Worm (Caenorhabditis elegans) whole organism, late embryonic: ENCODE results near the gene srr-6.

Experiments
- C08G9.2 ChIP-seq: sonication (generic microtip); optimal IDR thresholded peaks from 2 replicates; lab custom pipeline; 2016; ENCODE audit warnings: mild to moderate bottlenecking, missing genetic modification characterization, moderate library complexity, missing compliant biosample characterization
- C38D4.7 ChIP-seq: fragments of 200-800 bp; sonication (Bioruptor generic); optimal IDR thresholded peaks from 2 replicates; lab custom pipeline; 2018; ENCODE audit warnings: mild to moderate bottlenecking, missing genetic modification characterization, moderate library complexity, missing compliant biosample characterization
- F13H6.1 ChIP-seq: sonication (generic microtip); optimal IDR thresholded peaks from 2 replicates; lab custom pipeline; 2016; ENCODE audit warnings: missing genetic modification characterization, missing compliant biosample characterization
- K02D7.2 ChIP-seq: sonication (generic microtip); optimal IDR thresholded peaks from 2 replicates; lab custom pipeline; 2017; ENCODE audit warnings: mild to moderate bottlenecking, missing genetic modification characterization, missing compliant biosample characterization
- K09A11.1 ChIP-seq: sonication (generic microtip); optimal IDR thresholded peaks from 2 replicates; lab custom pipeline; 2017; ENCODE audit warnings: antibody characterized with exemption, mild to moderate bottlenecking, missing genetic modification characterization, missing compliant biosample characterization; ENCODE audit not compliant: insufficient read depth
- Y22D7AL.16 ChIP-seq: sonication (generic microtip); optimal IDR thresholded peaks from 2 replicates; lab custom pipeline; 2016; ENCODE audit warnings: missing genetic modification characterization, missing compliant biosample characterization
- ahr-1 ChIP-seq: sonication (generic microtip); optimal IDR thresholded peaks from 2 replicates; lab custom pipeline; 2016; ENCODE audit warnings: missing genetic modification characterization, missing compliant biosample characterization
- ceh-14 ChIP-seq: sonication (generic microtip); optimal IDR thresholded peaks from 2 replicates; lab custom pipeline; 2016; ENCODE audit warnings: missing genotype, missing genetic modification characterization, missing compliant biosample characterization
- ceh-18 ChIP-seq: sonication (generic microtip); optimal IDR thresholded peaks from 2 replicates; lab custom pipeline; 2016; ENCODE audit warnings: missing genetic modification characterization, missing compliant biosample characterization
- ceh-19 ChIP-seq: fragments of 200-800 bp; sonication (Bioruptor generic); optimal IDR thresholded peaks from 2 replicates; lab custom pipeline; 2018; ENCODE audit warnings: mild to moderate bottlenecking, missing genetic modification characterization, missing compliant biosample characterization
- ceh-2 ChIP-seq: sonication (generic microtip); optimal IDR thresholded peaks from 2 replicates; lab custom pipeline; 2016; ENCODE audit warnings: missing genotype, missing genetic modification characterization, missing compliant biosample characterization
- ceh-22 ChIP-seq: sonication (generic microtip); optimal IDR thresholded peaks from 2 replicates; lab custom pipeline; 2017; ENCODE audit warnings: missing biosample characterization, missing genetic modification characterization
- ceh-30 ChIP-seq: fragments of 150-350 bp; optimal IDR thresholded peaks from 2 replicates; lab custom pipeline; 2014; ENCODE audit warnings: missing biosample characterization, missing genetic modification characterization
- ceh-31 ChIP-seq: sonication (generic microtip); optimal IDR thresholded peaks from 2 replicates; lab custom pipeline; 2016; ENCODE audit warnings: missing genetic modification characterization, missing compliant biosample characterization
- ceh-34 ChIP-seq: sonication (generic microtip); optimal IDR thresholded peaks from 2 replicates; lab custom pipeline; 2016; ENCODE audit warnings: mild to moderate bottlenecking, missing genetic modification characterization, missing compliant biosample characterization
- ceh-48 ChIP-seq: sonication (generic microtip); optimal IDR thresholded peaks from 2 replicates; lab custom pipeline; 2016; ENCODE audit warnings: missing genetic modification characterization, inconsistent platforms, missing compliant biosample characterization
- ceh-6 ChIP-seq: fragments of 200-800 bp; sonication (Bioruptor generic); optimal IDR thresholded peaks from 2 replicates; lab custom pipeline; 2018; ENCODE audit warnings: mild to moderate bottlenecking, missing genetic modification characterization, missing compliant biosample characterization
- ceh-9 ChIP-seq: sonication (generic microtip); optimal IDR thresholded peaks from 2 replicates; lab custom pipeline; 2016; ENCODE audit warnings: mild to moderate bottlenecking, missing genetic modification characterization, inconsistent platforms, missing compliant biosample characterization
- che-1 ChIP-seq: sonication (generic microtip); optimal IDR thresholded peaks from 2 replicates; lab custom pipeline; 2016; ENCODE audit warnings: mild to moderate bottlenecking, missing genetic modification characterization, missing compliant biosample characterization
- dve-1 ChIP-seq: sonication (generic microtip); optimal IDR thresholded peaks from 2 replicates; lab custom pipeline; 2017; ENCODE audit warnings: antibody characterized with exemption, mild to moderate bottlenecking, missing genetic modification characterization, missing compliant biosample characterization
- elt-4 ChIP-seq: sonication (generic microtip); optimal IDR thresholded peaks from 2 replicates; lab custom pipeline; 2016; ENCODE audit warnings: missing genetic modification characterization, missing compliant biosample characterization
- ets-4 ChIP-seq: sonication (generic microtip); optimal IDR thresholded peaks from 2 replicates; lab custom pipeline; 2016; ENCODE audit warnings: missing genetic modification characterization, missing compliant biosample characterization
- fax-1 ChIP-seq: sonication (generic microtip); optimal IDR thresholded peaks from 2 replicates; lab custom pipeline; 2016; ENCODE audit warnings: missing genotype, missing genetic modification characterization, missing compliant biosample characterization
- fkh-10 ChIP-seq: fragments of 150-350 bp; optimal IDR thresholded peaks from 2 replicates; lab custom pipeline; 2014; ENCODE audit warnings: missing biosample characterization, missing genetic modification reagents, missing genetic modification characterization
- fkh-6 ChIP-seq: sonication (generic microtip); optimal IDR thresholded peaks from 2 replicates; lab custom pipeline; 2016; ENCODE audit warnings: missing genetic modification characterization, missing compliant biosample characterization
- gmeb-2 ChIP-seq: sonication (generic microtip); optimal IDR thresholded peaks from 2 replicates; lab custom pipeline; 2016; ENCODE audit warnings: missing genetic modification characterization, inconsistent platforms, missing compliant biosample characterization
- hlh-15 ChIP-seq: sonication (generic microtip); optimal IDR thresholded peaks from 2 replicates; lab custom pipeline; 2016; ENCODE audit warnings: missing genetic modification characterization, missing compliant biosample characterization
- hlh-6 ChIP-seq: sonication (generic microtip); optimal IDR thresholded peaks from 2 replicates; lab custom pipeline; 2016; ENCODE audit warnings: missing genotype, missing genetic modification characterization, missing compliant biosample characterization
- hlh-8 ChIP-seq: sonication (generic microtip); optimal IDR thresholded peaks from 2 replicates; lab custom pipeline; 2016; ENCODE audit warnings: missing genotype, missing genetic modification characterization, missing compliant biosample characterization
- lin-11 ChIP-seq: fragments of 200-800 bp; sonication (Bioruptor generic); optimal IDR thresholded peaks from 2 replicates; lab custom pipeline; 2018; ENCODE audit warnings: mild to moderate bottlenecking, missing genetic modification characterization, missing compliant biosample characterization
- madf-2 ChIP-seq: sonication (generic microtip); optimal IDR thresholded peaks from 2 replicates; lab custom pipeline; 2017; ENCODE audit warnings: missing genetic modification characterization, missing compliant biosample characterization
- mec-3 ChIP-seq: sonication (generic microtip); optimal IDR thresholded peaks from 2 replicates; lab custom pipeline; 2016; ENCODE audit warnings: borderline replicate concordance, missing genetic modification characterization, missing compliant biosample characterization
- nfya-1 ChIP-seq: sonication (generic microtip); optimal IDR thresholded peaks from 2 replicates; lab custom pipeline; 2017; ENCODE audit warnings: missing genetic modification characterization, mild to moderate bottlenecking, missing compliant biosample characterization, antibody characterized with exemption, moderate library complexity
- nhr-11 ChIP-seq: fragments of 150-350 bp; optimal IDR thresholded peaks from 2 replicates; lab custom pipeline; 2014; ENCODE audit warnings: missing biosample characterization, missing genetic modification characterization
- odd-2 ChIP-seq: sonication (generic microtip); optimal IDR thresholded peaks from 2 replicates; lab custom pipeline; 2017; ENCODE audit warnings: antibody characterized with exemption, mild to moderate bottlenecking, missing genetic modification characterization, missing compliant biosample characterization
- pag-3 ChIP-seq: sonication (generic microtip); optimal IDR thresholded peaks from 2 replicates; lab custom pipeline; 2016; ENCODE audit warnings: missing compliant biosample characterization, missing genetic modification characterization, borderline replicate concordance
- pat-9 ChIP-seq: fragments of 200-800 bp; sonication (Bioruptor generic); optimal IDR thresholded peaks from 2 replicates; lab custom pipeline; 2018; ENCODE audit warnings: mild to moderate bottlenecking, missing genetic modification characterization, moderate library complexity, missing compliant biosample characterization
- pax-1 ChIP-seq: fragments of 150-350 bp; optimal IDR thresholded peaks from 2 replicates; lab custom pipeline; 2014; ENCODE audit warnings: missing biosample characterization, missing genetic modification characterization
- pha-2 ChIP-seq: sonication (generic microtip); optimal IDR thresholded peaks from 2 replicates; lab custom pipeline; 2017; ENCODE audit warnings: mild to moderate bottlenecking, missing genetic modification characterization, missing compliant biosample characterization
- pha-4 ChIP-seq: fragments of 150-350 bp; optimal IDR thresholded peaks from 2 replicates; lab custom pipeline; 2018; ENCODE audit warnings: missing biosample characterization, missing genetic modification reagents, missing genetic modification characterization
- pqm-1 ChIP-seq: sonication (generic microtip); optimal IDR thresholded peaks from 2 replicates; lab custom pipeline; 2016; ENCODE audit warnings: missing genetic modification characterization, missing compliant biosample characterization
- pros-1 ChIP-seq: fragments of 150-350 bp; optimal IDR thresholded peaks from 2 replicates; lab custom pipeline; 2014; ENCODE audit warnings: missing biosample characterization, missing genetic modification reagents, missing genetic modification characterization
- ref-2 ChIP-seq: sonication (generic microtip); optimal IDR thresholded peaks from 2 replicates; lab custom pipeline; 2016; ENCODE audit warnings: missing genetic modification characterization, missing compliant biosample characterization
- rnt-1 ChIP-seq: sonication (generic microtip); optimal IDR thresholded peaks from 2 replicates; lab custom pipeline; 2016; ENCODE audit warnings: missing genetic modification characterization, missing compliant biosample characterization
- sdc-2 ChIP-seq: sonication (generic microtip); optimal IDR thresholded peaks from 2 replicates; lab custom pipeline; 2016; ENCODE audit warnings: missing genotype, missing genetic modification characterization, missing compliant biosample characterization
- tbx-2 ChIP-seq: sonication (generic microtip); optimal IDR thresholded peaks from 2 replicates; lab custom pipeline; 2016; ENCODE audit warnings: missing genetic modification characterization, missing compliant biosample characterization
- tbx-7 ChIP-seq: sonication (generic microtip); optimal IDR thresholded peaks from 2 replicates; lab custom pipeline; 2016; ENCODE audit warnings: missing genotype, missing genetic modification characterization, missing compliant biosample characterization
- ttx-3 ChIP-seq: sonication (generic microtip); optimal IDR thresholded peaks from 2 replicates; lab custom pipeline; 2016; ENCODE audit warnings: missing genetic modification reagents, missing genetic modification characterization, missing compliant biosample characterization
- unc-3 ChIP-seq, 2 experiments: fragments of 200-800 bp in 1 of 2; sonication (Bioruptor generic) in 1 of 2; sonication (generic microtip) in 1 of 2; conservative IDR thresholded peaks in 1 of 2; optimal IDR thresholded peaks in 1 of 2; 2 replicates each; pipeline versions ENCODE4 v1.3.6 to Lab custom; 2016 to 2022; ENCODE audit warnings: missing compliant biosample characterization in 2 of 2, missing genetic modification characterization in 2 of 2, missing genetic modification reagents in 1 of 2
- unc-42 ChIP-seq: sonication (generic microtip); optimal IDR thresholded peaks from 2 replicates; lab custom pipeline; 2016; ENCODE audit warnings: missing genotype, missing genetic modification characterization, missing compliant biosample characterization
- unc-55 ChIP-seq: sonication (generic microtip); optimal IDR thresholded peaks from 2 replicates; lab custom pipeline; 2017; ENCODE audit warnings: missing biosample characterization, missing genetic modification reagents, missing genetic modification characterization
- unc-86 ChIP-seq: sonication (generic microtip); optimal IDR thresholded peaks from 2 replicates; lab custom pipeline; 2016; ENCODE audit warnings: missing genetic modification characterization, missing compliant biosample characterization
- ztf-16 ChIP-seq: sonication (generic microtip); optimal IDR thresholded peaks from 2 replicates; lab custom pipeline; 2017; ENCODE audit warnings: missing genetic modification characterization, missing compliant biosample characterization

The srr-6 gene

DNA sequence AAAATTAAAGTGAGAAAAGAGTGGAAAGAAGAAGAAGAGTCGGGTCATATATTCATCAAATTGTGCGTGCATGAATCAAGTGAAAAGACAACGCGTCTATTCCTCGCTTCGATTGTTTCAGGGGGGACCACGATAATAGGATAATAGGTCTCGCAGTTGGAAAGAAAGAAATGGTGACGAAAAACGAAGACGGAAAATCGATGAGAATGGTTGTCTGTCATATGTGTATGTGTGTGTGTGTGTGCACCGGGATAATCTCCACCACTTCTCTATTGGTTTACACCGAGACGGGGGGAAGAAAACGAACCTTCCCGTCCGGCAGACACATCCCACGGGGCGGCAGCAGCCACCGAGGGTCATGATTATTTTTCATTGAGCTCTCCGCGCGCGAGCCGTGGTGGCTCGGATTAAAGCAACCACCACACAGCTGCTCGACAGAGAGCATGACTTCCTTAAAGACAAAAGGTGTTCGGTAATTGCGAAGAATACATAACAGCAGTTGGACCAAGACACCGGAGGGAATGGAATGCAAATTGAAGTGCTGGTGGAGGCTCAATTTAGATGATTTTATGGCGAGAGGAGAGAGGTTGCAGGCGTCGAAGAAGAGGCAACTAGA, 48.5 kb upstream of the srr-6 start:
- TF ChIP-seq ets-4 (tag; lab: Kevin White, UChicago) (no peak), lin-11 (tag; lab: Kevin White, UChicago) (no peak), pag-3 (no peak), pqm-1 (tag; lab: Kevin White, UChicago) (no peak), unc-3 (GFP tag; conservative IDR thresholded peaks at IDR 0.05; lab: Robert Waterston, UW) (no peak), unc-3 (tag; optimal IDR thresholded peaks at IDR 0.05; lab: Kevin White, UChicago) (peak; percentile 20), pros-1 (tag; lab: Kevin White, UChicago) (no peak), ceh-22 (tag; lab: Kevin White, UChicago) (no peak), ceh-14 (tag; lab: Kevin White, UChicago) (no peak), C38D4.7 (GFP tag; lab: Kevin White, UChicago) (no peak), ceh-2 (tag; lab: Kevin White, UChicago) (peak; percentile 51), ceh-18 (tag; lab: Kevin White, UChicago) (peak; percentile 39), K02D7.2 (tag; lab: Kevin White, UChicago) (no peak), F13H6.1 (tag; lab: Kevin White, UChicago) (no peak), ref-2 (tag; lab: Kevin White, UChicago) (peak; percentile 64), madf-2 (tag; lab: Kevin White, UChicago) (no peak), nfya-1 (tag; lab: Kevin White, UChicago) (peak; percentile 65), tbx-2 (peak; percentile 45), ceh-48 (tag; lab: Kevin White, UChicago) (peak; percentile 51), unc-55 (GFP tag; lab: Kevin White, UChicago) (peak; percentile 81), tbx-7 (tag; lab: Kevin White, UChicago) (no peak), sdc-2 (tag; lab: Kevin White, UChicago) (no peak), ceh-9 (tag; lab: Kevin White, UChicago) (no peak), ceh-6 (no peak), ceh-30 (tag; lab: Kevin White, UChicago) (no peak), gmeb-2 (tag; lab: Kevin White, UChicago) (no peak), nhr-11 (no peak), pha-4 (tag; lab: Kevin White, UChicago) (no peak), ceh-34 (tag; lab: Kevin White, UChicago) (peak; percentile 71), elt-4 (no peak), pat-9 (tag; lab: Kevin White, UChicago) (peak; percentile 21), Y22D7AL.16 (tag; lab: Kevin White, UChicago) (no peak), ztf-16 (tag; lab: Kevin White, UChicago) (no peak), K09A11.1 (tag; lab: Kevin White, UChicago) (no peak), hlh-8 (tag; lab: Kevin White, UChicago) (no peak), pha-2 (tag; lab: Kevin White, UChicago) (peak; percentile 13), hlh-15 (tag; lab: Kevin White, UChicago) (no peak), fax-1 (tag; lab: Kevin White, UChicago) (no peak), unc-86 (tag; lab: Kevin White, UChicago) (no peak), ahr-1 (no peak), pax-1 (tag; lab: Kevin White, UChicago) (no peak), ceh-19 (GFP tag; lab: Kevin White, UChicago) (peak; percentile 60), fkh-6 (tag; lab: Kevin White, UChicago) (peak; percentile 16), fkh-10 (GFP tag; lab: Kevin White, UChicago) (no peak), hlh-6 (tag; lab: Kevin White, UChicago) (peak; percentile 39), odd-2 (tag; lab: Kevin White, UChicago) (no peak), ttx-3 (tag; lab: Kevin White, UChicago) (no peak), unc-42 (tag; lab: Kevin White, UChicago) (peak; percentile 70), mec-3 (no peak), rnt-1 (tag; lab: Kevin White, UChicago) (peak; percentile 34), ceh-31 (tag; lab: Kevin White, UChicago) (peak; percentile 57), C08G9.2 (no peak), dve-1 (tag; lab: Kevin White, UChicago) (no peak), che-1 (tag; lab: Kevin White, UChicago) (no peak)
